Worm (Caenorhabditis elegans) whole organism, L2 larva: Measurements from ENCODE around the gene dpy-6.

Experiments used
- R02D3.7 ChIP-seq: fragments of 150-350 bp; optimal IDR thresholded peaks from 2 replicates; lab custom pipeline; 2014; ENCODE audit warnings: missing biosample characterization, missing genetic modification characterization
- blmp-1 ChIP-seq: sonication (generic microtip); optimal IDR thresholded peaks from 2 replicates; lab custom pipeline; 2017; ENCODE audit warnings: missing genetic modification characterization, mild to moderate bottlenecking, missing compliant biosample characterization, antibody characterized with exemption, moderate library complexity; ENCODE audit not compliant: insufficient read depth
- dmd-4 ChIP-seq: sonication (generic microtip); optimal IDR thresholded peaks from 2 replicates; lab custom pipeline; 2017; ENCODE audit warnings: missing biosample characterization, missing genetic modification characterization
- elt-3 ChIP-seq: sonication (generic microtip); optimal IDR thresholded peaks from 2 replicates; lab custom pipeline; 2017; ENCODE audit warnings: missing biosample characterization, missing genetic modification characterization
- lin-11 ChIP-seq: fragments of 150-350 bp; sonication (generic microtip); optimal IDR thresholded peaks from 2 replicates; lab custom pipeline; 2014; ENCODE audit warnings: missing biosample characterization, missing genetic modification characterization, inconsistent platforms, mixed read lengths
- nhr-237 ChIP-seq: fragments of 150-350 bp; optimal IDR thresholded peaks from 2 replicates; lab custom pipeline; 2014; ENCODE audit warnings: missing biosample characterization, missing genetic modification characterization
- sma-9 ChIP-seq, 2 experiments: fragments of 150-350 bp in 1 of 2; sonication (generic microtip) in 1 of 2; optimal IDR thresholded peaks; 2 replicates each; lab custom pipeline; 2014 to 2016; ENCODE audit warnings: missing genetic modification characterization in 2 of 2, mild to moderate bottlenecking in 1 of 2, missing biosample characterization in 1 of 2, missing compliant biosample characterization in 1 of 2, missing genetic modification reagents in 1 of 2, moderate library complexity in 1 of 2
- snpc-4 ChIP-seq: fragments of 150-350 bp; optimal IDR thresholded peaks from 2 replicates; lab custom pipeline; 2014; ENCODE audit warnings: missing biosample characterization, missing genetic modification characterization

ce11 chrX:8423199-8423598, 32.2 kb downstream of the dpy-6 start:
- TF ChIP-seq snpc-4 (tag; lab: Kevin White, UChicago) (no peak), dmd-4 (tag; lab: Kevin White, UChicago) (no peak), lin-11 (no peak), sma-9 (GFP tag; optimal IDR thresholded peaks at IDR 0.05; lab: Kevin White, UChicago) (no peak), sma-9 (tag; optimal IDR thresholded peaks at IDR 0.05; lab: Kevin White, UChicago) (no peak), blmp-1 (tag; lab: Kevin White, UChicago) (no peak), elt-3 (no peak), nhr-237 (tag; lab: Kevin White, UChicago) (no peak), R02D3.7 (tag; lab: Kevin White, UChicago) (no peak)
